Worm (Caenorhabditis elegans) whole organism, L3 larva: Measurements from ENCODE around the gene ztf-7.

Experiments used
- R02D3.7 ChIP-seq: fragments of 150-350 bp; optimal IDR thresholded peaks from 2 replicates; lab custom pipeline; 2014; ENCODE audit warnings: missing biosample characterization, missing genetic modification characterization
- aly-2 ChIP-seq: fragments of 150-350 bp; optimal IDR thresholded peaks from 2 replicates; lab custom pipeline; 2014; ENCODE audit warnings: missing biosample characterization, missing genetic modification characterization
- ama-1 ChIP-seq: fragments of 150-350 bp; optimal IDR thresholded peaks from 2 replicates; lab custom pipeline; 2018
- ceh-28 ChIP-seq: fragments of 150-350 bp; optimal IDR thresholded peaks from 2 replicates; lab custom pipeline; 2014; ENCODE audit warnings: missing biosample characterization, missing genetic modification reagents, missing genetic modification characterization
- ceh-82 ChIP-seq: fragments of 150-350 bp; optimal IDR thresholded peaks from 2 replicates; lab custom pipeline; 2014; ENCODE audit warnings: missing biosample characterization, missing genetic modification characterization
- ceh-9 ChIP-seq: sonication (generic microtip); optimal IDR thresholded peaks from 2 replicates; lab custom pipeline; 2018; ENCODE audit warnings: missing biosample characterization, missing genetic modification characterization
- daf-12 ChIP-seq: fragments of 150-350 bp; optimal IDR thresholded peaks from 2 replicates; lab custom pipeline; 2014; ENCODE audit warnings: missing biosample characterization, missing genetic modification reagents, missing genetic modification characterization
- elt-1 ChIP-seq: fragments of 150-350 bp; optimal IDR thresholded peaks from 2 replicates; lab custom pipeline; 2014; ENCODE audit warnings: missing biosample characterization, missing genetic modification characterization
- elt-2 ChIP-seq: sonication (generic microtip); optimal IDR thresholded peaks from 2 replicates; lab custom pipeline; 2016; ENCODE audit warnings: missing genetic modification reagents, mild to moderate bottlenecking, missing genetic modification characterization, missing compliant biosample characterization
- elt-3 ChIP-seq, 3 experiments: fragments of 150-350 bp in 1 of 3; sonication (generic microtip) in 2 of 3; optimal IDR thresholded peaks; 2 replicates in 2 of 3; 4 replicates in 1 of 3; lab custom pipeline; 2014 to 2017; ENCODE audit warnings: missing biosample characterization in 3 of 3, missing genetic modification characterization in 3 of 3
- eor-1 ChIP-seq, 2 experiments: fragments of 150-350 bp; optimal IDR thresholded peaks; 2 replicates each; lab custom pipeline; 2014 to 2018; ENCODE audit warnings: missing biosample characterization in 2 of 2, missing genetic modification characterization in 2 of 2
- fkh-10 ChIP-seq: sonication (generic microtip); optimal IDR thresholded peaks from 2 replicates; lab custom pipeline; 2017; ENCODE audit warnings: missing biosample characterization, missing genetic modification reagents, missing genetic modification characterization
- fkh-2 ChIP-seq: fragments of 150-350 bp; optimal IDR thresholded peaks from 2 replicates; lab custom pipeline; 2014; ENCODE audit warnings: missing biosample characterization, missing genetic modification reagents, missing genetic modification characterization
- jun-1 ChIP-seq: fragments of 150-350 bp; optimal IDR thresholded peaks from 2 replicates; lab custom pipeline; 2014; ENCODE audit warnings: missing biosample characterization, missing genetic modification reagents, missing genetic modification characterization
- lin-15B ChIP-seq: fragments of 150-350 bp; optimal IDR thresholded peaks from 2 replicates; lab custom pipeline; 2014; ENCODE audit warnings: missing biosample characterization, missing genetic modification characterization
- lin-39 ChIP-seq: fragments of 150-350 bp; optimal IDR thresholded peaks from 2 replicates; lab custom pipeline; 2018; ENCODE audit warnings: missing biosample characterization, missing genetic modification reagents, missing genetic modification characterization
- mdl-1 ChIP-seq: fragments of 150-350 bp; optimal IDR thresholded peaks from 2 replicates; lab custom pipeline; 2014; ENCODE audit warnings: missing biosample characterization, missing genetic modification characterization
- nhr-11 ChIP-seq: fragments of 150-350 bp; optimal IDR thresholded peaks from 2 replicates; lab custom pipeline; 2014; ENCODE audit warnings: missing biosample characterization, missing genetic modification characterization
- nhr-12 ChIP-seq: fragments of 150-350 bp; optimal IDR thresholded peaks from 2 replicates; lab custom pipeline; 2014; ENCODE audit warnings: missing biosample characterization, missing genetic modification characterization
- nhr-23 ChIP-seq: fragments of 150-350 bp; optimal IDR thresholded peaks from 2 replicates; lab custom pipeline; 2014; ENCODE audit warnings: missing biosample characterization, missing genetic modification reagents, missing genetic modification characterization
- nhr-237 ChIP-seq: fragments of 150-350 bp; optimal IDR thresholded peaks from 2 replicates; lab custom pipeline; 2014; ENCODE audit warnings: missing biosample characterization, missing genetic modification characterization
- nhr-28 ChIP-seq: fragments of 150-350 bp; optimal IDR thresholded peaks from 2 replicates; lab custom pipeline; 2014; ENCODE audit warnings: missing biosample characterization, missing genetic modification characterization
- nhr-43 ChIP-seq: sonication (generic microtip); optimal IDR thresholded peaks from 2 replicates; lab custom pipeline; 2016; ENCODE audit warnings: mild to moderate bottlenecking, missing genetic modification characterization, missing compliant biosample characterization; ENCODE audit not compliant: poor library complexity, severe bottlenecking
- nhr-67 ChIP-seq: fragments of 150-350 bp; optimal IDR thresholded peaks from 2 replicates; lab custom pipeline; 2014; ENCODE audit warnings: missing biosample characterization, missing genetic modification characterization
- nhr-76 ChIP-seq: fragments of 150-350 bp; sonication (generic microtip); optimal IDR thresholded peaks from 5 replicates; lab custom pipeline; 2014; ENCODE audit warnings: missing biosample characterization, missing genetic modification characterization
- pha-4 ChIP-seq: fragments of 150-350 bp; optimal IDR thresholded peaks from 2 replicates; lab custom pipeline; 2014; ENCODE audit warnings: missing biosample characterization, missing genetic modification reagents, missing genetic modification characterization
- pqm-1 ChIP-seq: fragments of 150-350 bp; optimal IDR thresholded peaks from 2 replicates; lab custom pipeline; 2017; ENCODE audit warnings: missing biosample characterization, missing genetic modification characterization, inconsistent platforms
- sea-2 ChIP-seq: fragments of 150-350 bp; sonication (generic microtip); optimal IDR thresholded peaks from 4 replicates; lab custom pipeline; 2014; ENCODE audit warnings: missing biosample characterization, missing genetic modification reagents, missing genetic modification characterization
- skn-1 ChIP-seq: fragments of 150-350 bp; optimal IDR thresholded peaks from 2 replicates; lab custom pipeline; 2014; ENCODE audit warnings: missing biosample characterization, missing genetic modification characterization
- tbx-2 ChIP-seq: sonication (generic microtip); optimal IDR thresholded peaks from 2 replicates; lab custom pipeline; 2016; ENCODE audit warnings: mild to moderate bottlenecking, missing genetic modification characterization, missing compliant biosample characterization
- unc-39 ChIP-seq: sonication (generic microtip); optimal IDR thresholded peaks from 4 replicates; lab custom pipeline; 2017; ENCODE audit warnings: missing biosample characterization, missing genetic modification characterization
- unc-62 ChIP-seq: fragments of 150-350 bp; sonication (generic microtip); optimal IDR thresholded peaks from 4 replicates; lab custom pipeline; 2014; ENCODE audit warnings: missing biosample characterization, missing genetic modification reagents, missing genetic modification characterization
- zag-1 ChIP-seq: fragments of 150-350 bp; optimal IDR thresholded peaks from 2 replicates; lab custom pipeline; 2014; ENCODE audit warnings: missing biosample characterization, missing genetic modification characterization
- ztf-11 ChIP-seq: fragments of 150-350 bp; optimal IDR thresholded peaks from 2 replicates; lab custom pipeline; 2014; ENCODE audit warnings: missing biosample characterization, missing genetic modification characterization
- ztf-4 ChIP-seq: fragments of 150-350 bp; optimal IDR thresholded peaks from 2 replicates; lab custom pipeline; 2014; ENCODE audit warnings: missing biosample characterization, missing genetic modification characterization

ztf-7 gene

DNA sequence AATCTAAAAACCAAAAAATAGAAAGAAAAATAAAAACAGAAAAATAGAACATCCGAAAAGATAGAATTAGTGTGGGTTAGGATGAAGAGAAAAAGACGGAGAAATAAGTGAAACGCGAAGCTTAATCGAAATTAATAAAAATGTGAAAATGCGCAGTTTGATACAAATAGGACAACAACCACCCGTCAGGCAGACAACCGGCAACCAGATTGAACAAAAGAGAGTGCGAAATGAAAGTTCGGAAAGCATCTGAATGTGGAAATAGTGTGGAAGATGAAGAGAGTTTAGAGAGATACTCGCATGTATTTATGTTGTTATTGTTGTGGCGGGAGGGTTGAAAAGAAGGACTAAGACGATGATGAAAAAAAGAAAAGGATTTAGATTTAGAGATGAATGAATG is 31.1 kb downstream of the ztf-7 start:
- no peak for TF ChIP-seq skn-1
- no peak for TF ChIP-seq nhr-43
- no peak for TF ChIP-seq nhr-67 (tag; lab: Kevin White, UChicago)
- peak; percentile 25 for TF ChIP-seq nhr-23 (tag; lab: Kevin White, UChicago)

DNA sequence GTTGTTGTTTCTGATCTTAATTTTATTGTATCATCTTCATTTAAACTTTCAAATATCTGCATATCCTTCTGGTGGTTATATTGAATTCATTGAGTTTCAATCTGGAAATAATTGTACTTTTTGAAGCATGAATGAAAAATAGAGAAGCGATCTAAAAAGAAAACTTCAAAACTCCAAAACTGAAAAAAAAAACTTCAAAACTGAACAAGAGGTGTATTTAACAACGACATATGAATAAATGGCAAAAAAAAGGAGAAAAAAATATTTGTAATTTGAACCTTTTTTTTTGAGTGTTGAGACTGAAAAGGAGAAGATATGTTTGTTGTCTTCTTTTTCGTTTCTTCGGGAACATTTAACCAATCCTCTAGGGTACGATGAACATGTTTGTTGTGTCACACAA is 31.6 kb downstream of the ztf-7 start, which contains the start of gene F58E6.11:
F58E6.11 (minus strand) TSS at position 101 of the 400 bp plus-strand sequence.
- TF ChIP-seq pqm-1 (no peak), fkh-10 (GFP tag; lab: Kevin White, UChicago) (no peak), zag-1 (tag; lab: Kevin White, UChicago) (no peak), jun-1 (tag; lab: Kevin White, UChicago) (no peak), lin-39 (no peak), unc-62 (GFP tag; lab: Kevin White, UChicago) (no peak), fkh-2 (tag; lab: Kevin White, UChicago) (no peak), ztf-11 (tag; lab: Kevin White, UChicago) (no peak), mdl-1 (tag; lab: Kevin White, UChicago) (no peak), tbx-2 (tag; lab: Kevin White, UChicago) (no peak), nhr-23 (tag; lab: Kevin White, UChicago) (no peak), R02D3.7 (tag; lab: Kevin White, UChicago) (no peak), nhr-76 (tag; lab: Kevin White, UChicago) (no peak), eor-1 (tag; optimal IDR thresholded peaks at IDR 0.05; lab: Kevin White, UChicago) (no peak)

DNA sequence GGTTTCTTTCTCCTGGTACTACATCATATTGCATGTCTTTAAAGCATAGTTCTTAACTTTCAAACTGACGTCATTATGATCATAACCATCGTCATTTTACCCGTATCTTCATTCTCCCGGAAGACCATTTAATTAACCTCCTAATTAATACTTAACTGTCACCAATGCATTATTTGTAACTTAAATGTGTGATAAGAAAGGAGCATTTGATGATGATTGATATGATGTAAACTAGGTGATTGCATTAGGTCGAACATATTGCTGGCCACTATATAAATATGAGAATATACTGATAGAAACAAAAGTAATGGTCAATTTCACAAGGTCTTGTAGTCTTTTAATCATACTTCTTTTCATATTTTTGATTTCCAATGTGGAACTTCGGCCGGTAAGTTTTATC is 33.3 kb downstream of the ztf-7 start, which contains the start of gene hrg-3:
hrg-3 (plus strand) TSS at position 227 of the 400 bp plus-strand sequence.
- no peak for TF ChIP-seq nhr-23 (tag; lab: Kevin White, UChicago)
- TF ChIP-seq elt-2 (tag; lab: Kevin White, UChicago) = peak; percentile 85

DNA sequence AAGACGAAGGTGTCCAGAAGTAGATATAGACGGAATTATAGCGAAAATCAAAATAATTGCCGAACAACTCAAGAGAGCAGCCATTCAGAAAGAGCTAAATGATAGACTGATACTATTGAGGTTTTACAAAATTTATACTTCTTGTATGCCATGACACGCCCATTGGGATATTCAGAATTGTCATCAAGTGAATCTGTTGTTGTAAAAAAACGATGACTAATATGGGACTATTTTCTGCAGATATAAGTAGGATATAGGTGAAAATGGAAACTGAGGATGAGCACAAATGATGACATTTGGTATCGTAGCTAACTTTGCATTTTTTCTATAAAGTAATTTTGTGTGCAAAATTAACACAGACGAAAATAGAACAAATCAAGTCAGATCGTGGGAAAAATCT is 33.8 kb downstream of the ztf-7 start, which contains the start of gene F58E6.8:
F58E6.8 (minus strand) TSS at position 101 of the 400 bp plus-strand sequence.
- TF ChIP-seq ztf-4 (no peak), eor-1 (tag; optimal IDR thresholded peaks at IDR 0.05; lab: Kevin White, UChicago) (no peak), aly-2 (tag; lab: Kevin White, UChicago) (no peak), elt-3 (tag; optimal IDR thresholded peaks at IDR 0.05; lab: Kevin White, UChicago) (no peak), sea-2 (GFP tag; lab: Kevin White, UChicago) (no peak), nhr-23 (tag; lab: Kevin White, UChicago) (no peak), nhr-12 (no peak), nhr-237 (no peak), lin-15B (tag; lab: Kevin White, UChicago) (no peak), unc-39 (no peak), pqm-1 (no peak), ama-1 (lab: Kevin White, UChicago) (no peak), elt-1 (tag; lab: Kevin White, UChicago) (no peak), ceh-82 (tag; lab: Kevin White, UChicago) (no peak), skn-1 (no peak), nhr-67 (tag; lab: Kevin White, UChicago) (no peak), ceh-9 (tag; lab: Kevin White, UChicago) (no peak), ceh-28 (tag; lab: Kevin White, UChicago) (no peak)

DNA sequence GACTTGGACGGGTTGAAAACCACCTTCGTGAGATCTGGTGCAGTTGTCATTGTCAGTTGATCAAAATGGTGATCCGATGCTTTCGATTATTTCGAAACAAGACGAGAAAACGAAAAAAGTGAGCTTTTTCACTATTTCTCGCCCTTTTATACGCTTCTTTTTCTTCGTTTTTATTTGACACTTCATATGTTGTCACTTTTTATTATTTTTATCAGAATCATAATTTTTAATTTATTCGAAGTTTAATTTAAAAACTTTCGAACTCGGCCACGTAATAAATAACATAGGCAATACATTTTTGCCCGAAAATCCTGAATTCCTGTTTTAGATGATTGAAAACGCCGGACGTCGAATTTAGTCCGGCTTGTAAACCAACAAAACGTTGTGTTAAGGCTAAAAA is 35.0 kb downstream of the ztf-7 start, which contains the start of gene F58E6.5:
F58E6.5 (minus strand) TSS at position 101 of the 400 bp plus-strand sequence.
- TF ChIP-seq ztf-11 (tag; lab: Kevin White, UChicago) = no peak
- no peak for TF ChIP-seq aly-2 (tag; lab: Kevin White, UChicago)
- TF ChIP-seq lin-39 = no peak
- no peak for TF ChIP-seq nhr-67 (tag; lab: Kevin White, UChicago)
- TF ChIP-seq nhr-76 (tag; lab: Kevin White, UChicago) = no peak
- TF ChIP-seq elt-2 (tag; lab: Kevin White, UChicago) = no peak
- TF ChIP-seq nhr-28 (tag; lab: Kevin White, UChicago) = no peak
- TF ChIP-seq tbx-2 (tag; lab: Kevin White, UChicago) = no peak
- TF ChIP-seq ztf-4 = no peak
- no peak for TF ChIP-seq nhr-11 (tag; lab: Kevin White, UChicago)
- TF ChIP-seq unc-39 = no peak
- TF ChIP-seq pha-4 (tag; lab: Kevin White, UChicago) = no peak
- no peak for TF ChIP-seq daf-12 (tag; lab: Kevin White, UChicago)
- TF ChIP-seq skn-1 = no peak
- no peak for TF ChIP-seq pqm-1
- TF ChIP-seq nhr-43 = no peak
- TF ChIP-seq elt-3 (tag; optimal IDR thresholded peaks at IDR 0.05; lab: Kevin White, UChicago) = no peak
- no peak for TF ChIP-seq unc-62 (GFP tag; lab: Kevin White, UChicago)
